Fruit fly (Drosophila melanogaster) whole organism, embryonic: ENCODE data around the gene Pp4-19C.

Experiments used
- Antp ChIP-seq: fragments of 200-800 bp; sonication (Bioruptor generic); optimal IDR thresholded peaks from 3 replicates; lab custom pipeline; 2016; ENCODE audit warnings: missing biosample characterization, missing genetic modification characterization
- Asciz ChIP-seq: fragments of 200-800 bp; sonication (Bioruptor generic); optimal IDR thresholded peaks from 2 replicates; lab custom pipeline; 2017; ENCODE audit warnings: missing biosample characterization, mild to moderate bottlenecking, missing genetic modification characterization, missing genetic modification reagents
- CG10959 ChIP-seq: fragments of 200-800 bp; sonication (Bioruptor generic); IDR thresholded peaks from 2 replicates; pipeline ENCODE4 v1.3.6; 2022; ENCODE audit warnings: missing biosample characterization, missing genetic modification characterization
- CG12155 ChIP-seq: fragments of 200-800 bp; sonication (Bioruptor generic); optimal IDR thresholded peaks from 3 replicates; lab custom pipeline; 2016; ENCODE audit warnings: missing biosample characterization, missing genetic modification characterization
- CG12236 ChIP-seq: fragments of 200-800 bp; sonication (Bioruptor generic); optimal IDR thresholded peaks from 2 replicates; lab custom pipeline; 2016; ENCODE audit warnings: missing biosample characterization, missing genetic modification characterization
- CG12659 ChIP-seq: fragments of 200-800 bp; sonication (Bioruptor generic); optimal IDR thresholded peaks from 3 replicates; lab custom pipeline; 2017; ENCODE audit warnings: mild to moderate bottlenecking, missing biosample characterization, missing genetic modification reagents, missing genetic modification characterization
- CG13296 ChIP-seq: fragments of 200-800 bp; sonication (Bioruptor generic); optimal IDR thresholded peaks from 3 replicates; lab custom pipeline; 2018; ENCODE audit warnings: missing biosample characterization, mild to moderate bottlenecking, missing genetic modification characterization
- CG14667 ChIP-seq: fragments of 200-800 bp; sonication (Bioruptor generic); IDR thresholded peaks from 2 replicates; pipeline ENCODE4 v1.3.6; 2022; ENCODE audit warnings: missing biosample characterization, missing genetic modification characterization
- CG14710 ChIP-seq: fragments of 200-800 bp; sonication (Bioruptor generic); optimal IDR thresholded peaks from 3 replicates; lab custom pipeline; 2019; ENCODE audit warnings: missing biosample characterization, mild to moderate bottlenecking, missing genetic modification characterization, moderate library complexity
- CG1647 ChIP-seq: fragments of 200-800 bp; sonication (Bioruptor generic); optimal IDR thresholded peaks from 3 replicates; lab custom pipeline; 2016; ENCODE audit warnings: missing biosample characterization, missing genetic modification characterization
- CG17385 ChIP-seq: fragments of 200-800 bp; sonication (Bioruptor generic); optimal IDR thresholded peaks from 3 replicates; lab custom pipeline; 2018; ENCODE audit warnings: missing biosample characterization, mild to moderate bottlenecking, missing genetic modification characterization
- CG2712 ChIP-seq: fragments of 200-800 bp; optimal IDR thresholded peaks from 3 replicates; lab custom pipeline; 2019; ENCODE audit warnings: missing biosample characterization, mild to moderate bottlenecking, missing genetic modification characterization, moderate library complexity
- CG6683 ChIP-seq: fragments of 200-800 bp; sonication (Bioruptor generic); optimal IDR thresholded peaks from 2 replicates; lab custom pipeline; 2017; ENCODE audit warnings: missing biosample characterization, mild to moderate bottlenecking, missing genetic modification characterization, missing genetic modification reagents
- CG6689 ChIP-seq: fragments of 200-800 bp; sonication (Bioruptor generic); IDR thresholded peaks from 2 replicates; pipeline ENCODE4 v1.3.6; 2022; ENCODE audit warnings: missing biosample characterization, missing genetic modification characterization
- CG6813 ChIP-seq: fragments of 200-800 bp; sonication (Bioruptor generic); optimal IDR thresholded peaks from 2 replicates; lab custom pipeline; 2017; ENCODE audit warnings: missing biosample characterization, missing genetic modification characterization, mild to moderate bottlenecking, moderate library complexity, missing genetic modification reagents
- CG7556 ChIP-seq: fragments of 200-800 bp; sonication (Bioruptor generic); optimal IDR thresholded peaks from 2 replicates; lab custom pipeline; 2017; ENCODE audit warnings: missing biosample characterization, mild to moderate bottlenecking, missing genetic modification characterization
- CG8089 ChIP-seq: fragments of 200-800 bp; sonication (Bioruptor generic); optimal IDR thresholded peaks from 3 replicates; lab custom pipeline; 2016; ENCODE audit warnings: missing biosample characterization, missing genetic modification characterization
- CG8290 ChIP-seq, 3 experiments: fragments of 200-800 bp; sonication (Bioruptor generic); optimal IDR thresholded peaks; 2 replicates each; lab custom pipeline; 2016 to 2019; ENCODE audit warnings: missing biosample characterization in 3 of 3, missing genetic modification characterization in 3 of 3, mild to moderate bottlenecking in 2 of 3, moderate library complexity in 1 of 3
- CG8924 ChIP-seq: fragments of 200-800 bp; optimal IDR thresholded peaks from 3 replicates; lab custom pipeline; 2019; ENCODE audit warnings: missing biosample characterization, mild to moderate bottlenecking, missing genetic modification characterization, moderate library complexity
- CG9727 ChIP-seq: fragments of 200-800 bp; sonication (Bioruptor generic); optimal IDR thresholded peaks from 3 replicates; lab custom pipeline; 2017; ENCODE audit warnings: missing biosample characterization, mild to moderate bottlenecking, missing genetic modification characterization
- D19B ChIP-seq: fragments of 200-800 bp; sonication (Bioruptor generic); optimal IDR thresholded peaks from 2 replicates; lab custom pipeline; 2017; ENCODE audit warnings: missing biosample characterization, mild to moderate bottlenecking, missing genetic modification characterization
- Doc2 ChIP-seq: fragments of 200-800 bp; sonication (Bioruptor generic); IDR thresholded peaks from 2 replicates; pipeline ENCODE4 v1.3.6; 2022; ENCODE audit warnings: missing biosample characterization, missing genetic modification characterization
- Dp ChIP-seq: fragments of 200-800 bp; sonication (Bioruptor generic); optimal IDR thresholded peaks from 2 replicates; lab custom pipeline; 2018; ENCODE audit warnings: missing biosample characterization, mild to moderate bottlenecking, missing genetic modification characterization, moderate library complexity
- Dref ChIP-seq: fragments of 200-800 bp; sonication (Bioruptor generic); IDR thresholded peaks from 2 replicates; pipeline ENCODE4 v1.3.6; 2022; ENCODE audit warnings: missing biosample characterization, missing genetic modification characterization
- H15 ChIP-seq: fragments of 200-800 bp; sonication (Bioruptor generic); IDR thresholded peaks from 3 replicates; pipeline ENCODE4 v1.3.6; 2022; ENCODE audit warnings: missing biosample characterization, missing genetic modification characterization
- HHEX ChIP-seq: fragments of 200-800 bp; sonication (Bioruptor generic); optimal IDR thresholded peaks from 3 replicates; lab custom pipeline; 2017; ENCODE audit warnings: missing biosample characterization, mild to moderate bottlenecking, missing genetic modification characterization, missing genetic modification reagents
- Hsf ChIP-seq: fragments of 200-800 bp; sonication (Bioruptor generic); optimal IDR thresholded peaks from 3 replicates; lab custom pipeline; 2016; ENCODE audit warnings: missing biosample characterization, missing genetic modification characterization
- Lhr ChIP-seq: fragments of 200-800 bp; sonication (Bioruptor generic); optimal IDR thresholded peaks from 3 replicates; lab custom pipeline; 2017; ENCODE audit warnings: mild to moderate bottlenecking, missing biosample characterization, missing genetic modification reagents, missing genetic modification characterization
- NFAT ChIP-seq: fragments of 200-800 bp; sonication (Bioruptor generic); IDR thresholded peaks from 2 replicates; pipeline ENCODE4 v1.3.6; 2022; ENCODE audit warnings: missing biosample characterization, missing genetic modification characterization
- PHDP ChIP-seq: fragments of 200-800 bp; sonication (Bioruptor generic); optimal IDR thresholded peaks from 3 replicates; lab custom pipeline; 2018; ENCODE audit warnings: missing biosample characterization, mild to moderate bottlenecking, missing genetic modification characterization, moderate library complexity
- Stat92E ChIP-seq, 3 experiments: fragments of >200 bp in 2 of 3; fragments of 200-800 bp in 1 of 3; sonication (Bioruptor generic) in 1 of 3; optimal IDR thresholded peaks; 2 replicates each; lab custom pipeline; 2017 to 2019; ENCODE audit warnings: missing biosample characterization in 3 of 3, missing genetic modification characterization in 3 of 3, mild to moderate bottlenecking in 1 of 3, moderate library complexity in 1 of 3
- bigmax ChIP-seq: fragments of 200-800 bp; sonication (Bioruptor generic); optimal IDR thresholded peaks from 2 replicates; lab custom pipeline; 2018; ENCODE audit warnings: missing biosample characterization, mild to moderate bottlenecking, missing genetic modification characterization
- ci ChIP-seq: fragments of 200-800 bp; sonication (Bioruptor generic); IDR thresholded peaks from 3 replicates; pipeline ENCODE4 v1.3.6; 2022; ENCODE audit warnings: missing biosample characterization, missing genetic modification characterization
- dimm ChIP-seq: fragments of 200-800 bp; sonication (Bioruptor generic); IDR thresholded peaks from 2 replicates; pipeline ENCODE4 v1.3.6; 2022; ENCODE audit warnings: missing biosample characterization, missing genetic modification characterization
- en ChIP-seq: fragments of 200-800 bp; sonication (Bioruptor generic); optimal IDR thresholded peaks from 2 replicates; lab custom pipeline; 2016; ENCODE audit warnings: missing biosample characterization, missing genetic modification characterization
- exex ChIP-seq: fragments of 200-800 bp; sonication (Bioruptor generic); optimal IDR thresholded peaks from 4 replicates; lab custom pipeline; 2018; ENCODE audit warnings: missing biosample characterization, mild to moderate bottlenecking, missing genetic modification characterization, moderate library complexity
- klu ChIP-seq: fragments of 200-800 bp; sonication (Bioruptor generic); IDR thresholded peaks from 2 replicates; pipeline ENCODE4 v1.3.6; 2022; ENCODE audit warnings: missing biosample characterization, missing genetic modification characterization
- kni ChIP-seq: fragments of 200-800 bp; sonication (Bioruptor generic); optimal IDR thresholded peaks from 3 replicates; lab custom pipeline; 2017; ENCODE audit warnings: mild to moderate bottlenecking, missing biosample characterization, missing genetic modification reagents, missing genetic modification characterization
- lilli ChIP-seq: fragments of 200-800 bp; sonication (Bioruptor generic); optimal IDR thresholded peaks from 3 replicates; lab custom pipeline; 2016; ENCODE audit warnings: missing biosample characterization, missing genetic modification characterization
- lola ChIP-seq, 3 experiments: fragments of >200 bp in 2 of 3; fragments of 200-800 bp in 1 of 3; sonication (Bioruptor generic) in 1 of 3; optimal IDR thresholded peaks; 2 replicates each; lab custom pipeline; 2017 to 2019; ENCODE audit warnings: missing biosample characterization in 3 of 3, missing genetic modification characterization in 3 of 3, mild to moderate bottlenecking in 1 of 3, moderate library complexity in 1 of 3
- mld ChIP-seq: fragments of 200-800 bp; sonication (Bioruptor generic); IDR thresholded peaks from 3 replicates; pipeline ENCODE4 v1.3.6; 2022; ENCODE audit warnings: missing biosample characterization, missing genetic modification characterization; ENCODE audit not compliant: partially characterized antibody
- org-1 ChIP-seq: fragments of 200-800 bp; sonication (Bioruptor generic); optimal IDR thresholded peaks from 2 replicates; lab custom pipeline; 2017; ENCODE audit warnings: missing biosample characterization, missing genetic modification characterization
- pros ChIP-seq: fragments of 200-800 bp; sonication (Bioruptor generic); optimal IDR thresholded peaks from 3 replicates; lab custom pipeline; 2019; ENCODE audit warnings: missing biosample characterization, mild to moderate bottlenecking, missing genetic modification characterization, moderate library complexity
- run ChIP-seq: fragments of 200-800 bp; sonication (Bioruptor generic); optimal IDR thresholded peaks from 3 replicates; lab custom pipeline; 2018; ENCODE audit warnings: missing biosample characterization, mild to moderate bottlenecking, missing genetic modification characterization
- sens-2 ChIP-seq: fragments of 200-800 bp; sonication (Bioruptor generic); IDR thresholded peaks from 2 replicates; pipeline ENCODE4 v1.3.6; 2022; ENCODE audit warnings: missing biosample characterization, missing genetic modification characterization
- trh ChIP-seq: fragments of 200-800 bp; sonication (Bioruptor generic); optimal IDR thresholded peaks from 2 replicates; lab custom pipeline; 2016; ENCODE audit warnings: missing biosample characterization, missing genetic modification characterization
- vnd ChIP-seq: fragments of 200-800 bp; sonication (Bioruptor generic); IDR thresholded peaks from 3 replicates; pipeline ENCODE4 v1.3.6; 2022; ENCODE audit warnings: missing biosample characterization, missing genetic modification characterization; ENCODE audit not compliant: partially characterized antibody
- z ChIP-seq: fragments of 200-800 bp; sonication (Bioruptor generic); IDR thresholded peaks from 3 replicates; pipeline ENCODE4 v1.3.6; 2022; ENCODE audit warnings: missing biosample characterization, missing genetic modification characterization

The Pp4-19C gene

dm6 chrX:20429482-20430204 lies 5.8 kb upstream of the Pp4-19C start, which contains the start of the genes CG11710 and mal (continued):
- TF ChIP-seq lilli (GFP tag; lab: Kevin White, UChicago) (peak; percentile 75), CG6813 (GFP tag; lab: Kevin White, UChicago) (peak; percentile 51), run (no peak), Hsf (GFP tag; lab: Kevin White, UChicago) (peak; percentile 80), bigmax (no peak), dimm (GFP tag; lab: Robert Waterston, UW) (0 out of 2 replicates have a peak, but pooled peaks have one; percentile 33), kni (GFP tag; lab: Kevin White, UChicago) (no peak), CG6683 (peak; percentile 70), mld (GFP tag; lab: Robert Waterston, UW) (no peak), pros (no peak), CG8924 (tag; lab: Kevin White, UChicago) (peak; percentile 82), Antp (GFP tag; lab: Kevin White, UChicago) (peak; percentile 50), CG12236 (GFP tag; lab: Kevin White, UChicago) (no peak), CG12659 (GFP tag; lab: Kevin White, UChicago) (peak; percentile 82), sens-2 (peak; percentile 71; the same call in 1 of the 2 replicates), CG10959 (peak; percentile 50; the same call in 1 of the 2 replicates), Dref (peak; percentile 61), NFAT (GFP tag; lab: Robert Waterston, UW) (peak; percentile 13; the same call in 1 of the 2 replicates), CG14667 (GFP tag; lab: Robert Waterston, UW) (peak; percentile 59), Stat92E (GFP tag; optimal IDR thresholded peaks at IDR 0.05; lab: Kevin White, UChicago) (peak in 1 of 3 experiments; percentile 81), CG7556 (peak; percentile 74), trh (peak; percentile 48), Dp (peak; percentile 12), HHEX (GFP tag; lab: Kevin White, UChicago) (no peak), H15 (GFP tag; lab: Robert Waterston, UW) (peak; percentile 64; the same call in 2 of the 3 replicates), CG6689 (GFP tag; lab: Robert Waterston, UW) (peak; percentile 79), CG9727 (GFP tag; lab: Kevin White, UChicago) (peak; percentile 62), klu (peak; percentile 80), vnd (GFP tag; lab: Robert Waterston, UW) (peak; percentile 29; the same call in 1 of the 3 replicates), CG2712 (peak; percentile 84), ci (GFP tag; lab: Robert Waterston, UW) (peak; percentile 69; the same call in 2 of the 3 replicates), CG13296 (GFP tag; lab: Kevin White, UChicago) (peak; percentile 86), CG14710 (tag; lab: Kevin White, UChicago) (peak; percentile 80), Doc2 (GFP tag; lab: Robert Waterston, UW) (no peak), Lhr (GFP tag; lab: Kevin White, UChicago) (no peak), D19B (peak; percentile 83), PHDP (tag; lab: Kevin White, UChicago) (peak; percentile 74), z (GFP tag; lab: Robert Waterston, UW) (no peak), CG8290 (GFP tag; optimal IDR thresholded peaks at IDR 0.05; lab: Kevin White, UChicago) (peak; percentile 3), CG8290 (tag; optimal IDR thresholded peaks at IDR 0.05; lab: Kevin White, UChicago) (no peak), exex (tag; lab: Kevin White, UChicago) (peak; percentile 48), org-1 (peak; percentile 57), Asciz (GFP tag; lab: Kevin White, UChicago) (no peak), CG17385 (GFP tag; lab: Kevin White, UChicago) (no peak), lola (GFP tag; optimal IDR thresholded peaks at IDR 0.05; lab: Kevin White, UChicago) (peak in 1 of 3 experiments; percentile 53), CG1647 (GFP tag; lab: Kevin White, UChicago) (peak; percentile 70), CG12155 (GFP tag; lab: Kevin White, UChicago) (peak; percentile 67), en (peak; percentile 72), CG8089 (peak; percentile 55)
